Fruit fly (Drosophila melanogaster) whole organism, embryonic: ENCODE data around the gene CG8907.

ENCODE experiments used
- Adf1 ChIP-seq: fragments of 200-800 bp; sonication (Bioruptor generic); IDR thresholded peaks from 2 replicates; pipeline ENCODE4 v1.3.6; 2022; ENCODE audit warnings: missing biosample characterization, missing genetic modification characterization
- Asciz ChIP-seq: fragments of 200-800 bp; sonication (Bioruptor generic); optimal IDR thresholded peaks from 2 replicates; lab custom pipeline; 2017; ENCODE audit warnings: missing biosample characterization, mild to moderate bottlenecking, missing genetic modification characterization, missing genetic modification reagents
- BtbVII ChIP-seq: fragments of 200-800 bp; sonication (Bioruptor generic); optimal IDR thresholded peaks from 3 replicates; lab custom pipeline; 2017; ENCODE audit warnings: missing biosample characterization, mild to moderate bottlenecking, missing genetic modification characterization
- CG10274 ChIP-seq: fragments of 200-800 bp; sonication (Bioruptor generic); optimal IDR thresholded peaks from 3 replicates; lab custom pipeline; 2017; ENCODE audit warnings: missing biosample characterization, mild to moderate bottlenecking, missing genetic modification characterization
- CG10543 ChIP-seq: fragments of 200-800 bp; sonication (Bioruptor generic); optimal IDR thresholded peaks from 3 replicates; lab custom pipeline; 2017; ENCODE audit warnings: missing biosample characterization, mild to moderate bottlenecking, missing genetic modification characterization, moderate library complexity
- CG12299 ChIP-seq: fragments of 200-800 bp; sonication (Bioruptor generic); optimal IDR thresholded peaks from 2 replicates; lab custom pipeline; 2018; ENCODE audit warnings: missing biosample characterization, mild to moderate bottlenecking, missing genetic modification characterization
- CG17385 ChIP-seq: fragments of 200-800 bp; sonication (Bioruptor generic); optimal IDR thresholded peaks from 3 replicates; lab custom pipeline; 2018; ENCODE audit warnings: missing biosample characterization, mild to moderate bottlenecking, missing genetic modification characterization
- CG17612 ChIP-seq: fragments of 200-800 bp; sonication (Bioruptor generic); IDR thresholded peaks from 2 replicates; pipeline ENCODE4 v1.3.6; 2022; ENCODE audit warnings: missing biosample characterization, missing genetic modification characterization
- CG17802 ChIP-seq: fragments of 200-800 bp; sonication (Bioruptor generic); optimal IDR thresholded peaks from 2 replicates; lab custom pipeline; 2018; ENCODE audit warnings: missing biosample characterization, mild to moderate bottlenecking, missing genetic modification characterization, moderate library complexity
- CG18599 ChIP-seq: fragments of 200-800 bp; sonication (Bioruptor generic); optimal IDR thresholded peaks from 3 replicates; lab custom pipeline; 2017; ENCODE audit warnings: missing biosample characterization, missing genetic modification characterization, mild to moderate bottlenecking, moderate library complexity, missing genetic modification reagents
- CG2875 ChIP-seq: fragments of 200-800 bp; sonication (Bioruptor generic); optimal IDR thresholded peaks from 2 replicates; lab custom pipeline; 2017; ENCODE audit warnings: missing biosample characterization, mild to moderate bottlenecking, missing genetic modification characterization, missing genetic modification reagents
- CG34422 ChIP-seq: fragments of 200-800 bp; sonication (Bioruptor generic); IDR thresholded peaks from 3 replicates; pipeline ENCODE4 v1.3.6; 2022; ENCODE audit warnings: missing biosample characterization, missing genetic modification characterization
- CG4424 ChIP-seq: fragments of 200-800 bp; sonication (Bioruptor generic); optimal IDR thresholded peaks from 3 replicates; lab custom pipeline; 2016; ENCODE audit warnings: missing biosample characterization, missing genetic modification characterization
- CG6175 ChIP-seq: fragments of 200-800 bp; sonication (Bioruptor generic); IDR thresholded peaks from 3 replicates; pipeline ENCODE4 v1.3.6; 2022; ENCODE audit warnings: missing biosample characterization, missing genetic modification characterization
- CG6813 ChIP-seq: fragments of 200-800 bp; sonication (Bioruptor generic); optimal IDR thresholded peaks from 2 replicates; lab custom pipeline; 2017; ENCODE audit warnings: missing biosample characterization, missing genetic modification characterization, mild to moderate bottlenecking, moderate library complexity, missing genetic modification reagents
- CG7928 ChIP-seq: fragments of 200-800 bp; sonication (Bioruptor generic); optimal IDR thresholded peaks from 2 replicates; lab custom pipeline; 2017; ENCODE audit warnings: missing biosample characterization, mild to moderate bottlenecking, missing genetic modification characterization
- CG8388 ChIP-seq: fragments of 200-800 bp; sonication (Bioruptor generic); optimal IDR thresholded peaks from 2 replicates; lab custom pipeline; 2019; ENCODE audit warnings: missing biosample characterization, mild to moderate bottlenecking, missing genetic modification characterization, moderate library complexity
- CG9876 ChIP-seq: fragments of 200-800 bp; sonication (Bioruptor generic); optimal IDR thresholded peaks from 2 replicates; lab custom pipeline; 2016; ENCODE audit warnings: missing biosample characterization, missing genetic modification characterization
- Drgx ChIP-seq: fragments of 200-800 bp; sonication (Bioruptor generic); IDR thresholded peaks from 2 replicates; pipeline ENCODE4 v1.3.6; 2022; ENCODE audit warnings: missing biosample characterization, missing genetic modification characterization
- Ets65A ChIP-seq: fragments of 200-800 bp; sonication (Bioruptor generic); peaks from one replicate; lab custom pipeline; 2016; ENCODE audit warnings: missing biosample characterization, missing genetic modification characterization
- Med ChIP-seq: fragments of 200-800 bp; sonication (Bioruptor generic); peaks from one replicate; lab custom pipeline; 2016; ENCODE audit warnings: missing biosample characterization, missing genetic modification characterization, mild to moderate bottlenecking, inconsistent platforms, moderate library complexity
- Meics ChIP-seq: fragments of 200-800 bp; sonication (Bioruptor generic); optimal IDR thresholded peaks from 2 replicates; lab custom pipeline; 2017; ENCODE audit warnings: missing biosample characterization, mild to moderate bottlenecking, missing genetic modification characterization
- Mes4 ChIP-seq: fragments of 200-800 bp; sonication (Bioruptor generic); optimal IDR thresholded peaks from 2 replicates; lab custom pipeline; 2016; ENCODE audit warnings: missing biosample characterization, missing genetic modification characterization
- NFAT ChIP-seq: fragments of 200-800 bp; sonication (Bioruptor generic); IDR thresholded peaks from 2 replicates; pipeline ENCODE4 v1.3.6; 2022; ENCODE audit warnings: missing biosample characterization, missing genetic modification characterization
- Nf-YB ChIP-seq: fragments of 200-800 bp; sonication (Bioruptor generic); optimal IDR thresholded peaks from 3 replicates; lab custom pipeline; 2019; ENCODE audit warnings: missing biosample characterization, mild to moderate bottlenecking, missing genetic modification characterization, moderate library complexity
- Nf-YC ChIP-seq: fragments of 200-800 bp; optimal IDR thresholded peaks from 3 replicates; lab custom pipeline; 2019; ENCODE audit warnings: missing biosample characterization, mild to moderate bottlenecking, missing genetic modification characterization, moderate library complexity
- Rfx ChIP-seq: fragments of 200-800 bp; sonication (Bioruptor generic); IDR thresholded peaks from 2 replicates; pipeline ENCODE4 v1.3.6; 2022; ENCODE audit warnings: missing biosample characterization, missing genetic modification characterization
- Taf1 ChIP-seq: fragments of 200-800 bp; sonication (Bioruptor generic); IDR thresholded peaks from 2 replicates; pipeline ENCODE4 v1.3.6; 2022; ENCODE audit warnings: missing biosample characterization, missing genetic modification characterization
- Usf ChIP-seq: fragments of 200-800 bp; sonication (Bioruptor generic); optimal IDR thresholded peaks from 2 replicates; lab custom pipeline; 2017; ENCODE audit warnings: missing genotype, missing biosample characterization, missing genetic modification characterization
- abd-A ChIP-seq: fragments of 200-800 bp; sonication (Bioruptor generic); optimal IDR thresholded peaks from 3 replicates; lab custom pipeline; 2019; ENCODE audit warnings: missing biosample characterization, mild to moderate bottlenecking, missing genetic modification characterization, moderate library complexity
- chinmo ChIP-seq: fragments of 200-800 bp; sonication (Bioruptor generic); IDR thresholded peaks from 4 replicates; pipeline ENCODE4 v1.3.6; 2022; ENCODE audit warnings: missing biosample characterization, missing genetic modification characterization; ENCODE audit not compliant: partially characterized antibody
- crol ChIP-seq: fragments of 200-800 bp; sonication (Bioruptor generic); IDR thresholded peaks from 2 replicates; pipeline ENCODE4 v1.3.6; 2022; ENCODE audit warnings: missing biosample characterization, missing genetic modification characterization
- eve ChIP-seq, 2 experiments: fragments of >200 bp; optimal IDR thresholded peaks; 2 replicates each; lab custom pipeline; 2017; ENCODE audit warnings: missing biosample characterization in 2 of 2, missing genetic modification characterization in 2 of 2
- exex ChIP-seq: fragments of 200-800 bp; sonication (Bioruptor generic); optimal IDR thresholded peaks from 4 replicates; lab custom pipeline; 2018; ENCODE audit warnings: missing biosample characterization, mild to moderate bottlenecking, missing genetic modification characterization, moderate library complexity
- grau ChIP-seq: fragments of 200-800 bp; optimal IDR thresholded peaks from 3 replicates; lab custom pipeline; 2019; ENCODE audit warnings: missing biosample characterization, mild to moderate bottlenecking, missing genetic modification characterization, moderate library complexity
- grn ChIP-seq: fragments of 200-800 bp; sonication (Bioruptor generic); optimal IDR thresholded peaks from 3 replicates; lab custom pipeline; 2017; ENCODE audit warnings: missing biosample characterization, missing genetic modification characterization
- gro ChIP-seq: fragments of 200-800 bp; sonication (Bioruptor generic); optimal IDR thresholded peaks from 2 replicates; lab custom pipeline; 2016; ENCODE audit warnings: missing biosample characterization, missing genetic modification characterization
- mirr ChIP-seq: fragments of 200-800 bp; sonication (Bioruptor generic); optimal IDR thresholded peaks from 3 replicates; lab custom pipeline; 2018; ENCODE audit warnings: missing biosample characterization, mild to moderate bottlenecking, missing genetic modification characterization
- nerfin-2 ChIP-seq: fragments of 200-800 bp; sonication (Bioruptor generic); IDR thresholded peaks from 2 replicates; pipeline ENCODE4 v1.3.6; 2022; ENCODE audit warnings: missing biosample characterization, missing genetic modification characterization; ENCODE audit not compliant: partially characterized antibody
- onecut ChIP-seq: fragments of 200-800 bp; sonication (Bioruptor generic); IDR thresholded peaks from 2 replicates; pipeline ENCODE4 v1.3.6; 2022; ENCODE audit warnings: missing biosample characterization, missing genetic modification characterization
- psq ChIP-seq: fragments of 200-800 bp; sonication (Bioruptor generic); optimal IDR thresholded peaks from 2 replicates; lab custom pipeline; 2017; ENCODE audit warnings: missing biosample characterization, missing genetic modification characterization
- seq ChIP-seq: fragments of 200-800 bp; sonication (Bioruptor generic); IDR thresholded peaks from 2 replicates; pipeline ENCODE4 v1.3.6; 2022; ENCODE audit warnings: missing biosample characterization, missing genetic modification characterization
- slp2 ChIP-seq: fragments of 200-800 bp; sonication (Bioruptor generic); optimal IDR thresholded peaks from 2 replicates; lab custom pipeline; 2016; ENCODE audit warnings: missing biosample characterization, missing genetic modification characterization
- tna ChIP-seq: fragments of 200-800 bp; sonication (Bioruptor generic); IDR thresholded peaks from 2 replicates; pipeline ENCODE4 v1.3.6; 2022; ENCODE audit warnings: missing biosample characterization, missing genetic modification characterization; ENCODE audit not compliant: partially characterized antibody
- vvl ChIP-seq: fragments of 200-800 bp; sonication (Bioruptor generic); IDR thresholded peaks from 2 replicates; pipeline ENCODE4 v1.3.6; 2022; ENCODE audit warnings: missing biosample characterization, missing genetic modification characterization
- zen2 ChIP-seq: fragments of 200-800 bp; sonication (Bioruptor generic); IDR thresholded peaks from 3 replicates; pipeline ENCODE4 v1.3.6; 2022; ENCODE audit warnings: missing biosample characterization, missing genetic modification characterization; ENCODE audit not compliant: partially characterized antibody
- zfh1 ChIP-seq: fragments of 200-800 bp; sonication (Bioruptor generic); IDR thresholded peaks from 3 replicates; pipeline ENCODE4 v1.3.6; 2022; ENCODE audit warnings: missing biosample characterization, missing genetic modification characterization

Gene CG8907

dm6 chr3R:16982108-16982707 is 25.9 kb upstream of the CG8907 start, which contains the start of gene AhcyL2 (continued):
- peak; percentile 17 for TF ChIP-seq CG6813 (GFP tag; lab: Kevin White, UChicago)
- TF ChIP-seq onecut (GFP tag; lab: Robert Waterston, UW): 0 out of 2 replicates have a peak, but pooled peaks have one; percentile 13
- peak; percentile 6 for TF ChIP-seq CG17385
- no peak for TF ChIP-seq CG8388
- TF ChIP-seq CG6175 (GFP tag; lab: Robert Waterston, UW): peak; percentile 61; the same call in 1 of the 3 replicates
- TF ChIP-seq chinmo: peak; percentile 92; the same call in 2 of the 4 replicates
- peak in 1 of 2 experiments; percentile 27 for TF ChIP-seq eve (GFP tag; optimal IDR thresholded peaks at IDR 0.05; lab: Kevin White, UChicago)
- TF ChIP-seq gro (GFP tag; lab: Kevin White, UChicago): peak; percentile 58
- peak; percentile 67 for TF ChIP-seq BtbVII (GFP tag; lab: Kevin White, UChicago)
- TF ChIP-seq Mes4 (GFP tag; lab: Kevin White, UChicago): no peak
- no peak for TF ChIP-seq zen2 (GFP tag; lab: Robert Waterston, UW)
- 0 out of 3 replicates have a peak, but pooled peaks have one; percentile 14 for TF ChIP-seq CG34422 (GFP tag; lab: Robert Waterston, UW)
- peak; percentile 76; the same call in 1 of the 2 replicates for TF ChIP-seq Adf1
- TF ChIP-seq Meics (GFP tag; lab: Kevin White, UChicago): peak; percentile 1
- peak; percentile 14 for TF ChIP-seq CG18599 (GFP tag; lab: Kevin White, UChicago)
- TF ChIP-seq crol: peak; percentile 93
- TF ChIP-seq Asciz: peak; percentile 0
- TF ChIP-seq slp2 (GFP tag; lab: Kevin White, UChicago): no peak
- TF ChIP-seq Drgx (GFP tag; lab: Robert Waterston, UW): 0 out of 2 replicates have a peak, but pooled peaks have one; percentile 10
- peak; percentile 87 for TF ChIP-seq mirr
- no peak for TF ChIP-seq CG9876 (GFP tag; lab: Kevin White, UChicago)
- TF ChIP-seq CG2875: no peak
- peak; percentile 98 for TF ChIP-seq exex
- peak; percentile 59 for TF ChIP-seq grau (tag; lab: Kevin White, UChicago)
- peak; percentile 88 for TF ChIP-seq CG10543
- TF ChIP-seq grn (GFP tag; lab: Kevin White, UChicago): peak; percentile 99

dm6 chr3R:16983001-16983400 is 25.1 kb upstream of the CG8907 start:
- TF ChIP-seq abd-A (tag; lab: Kevin White, UChicago): peak; percentile 75
- TF ChIP-seq Taf1 (GFP tag; lab: Robert Waterston, UW): no peak
- peak; percentile 23 for TF ChIP-seq Ets65A (GFP tag; lab: Kevin White, UChicago)
- no peak for TF ChIP-seq Usf (GFP tag; lab: Kevin White, UChicago)
- peak; percentile 94 for TF ChIP-seq seq (GFP tag; lab: Robert Waterston, UW)
- TF ChIP-seq CG17612 (GFP tag; lab: Robert Waterston, UW): no peak
- TF ChIP-seq tna: no peak
- no peak for TF ChIP-seq psq (GFP tag; lab: Kevin White, UChicago)
- peak; percentile 45 for TF ChIP-seq Med (GFP tag; lab: Kevin White, UChicago)
- no peak for TF ChIP-seq CG10274 (GFP tag; lab: Kevin White, UChicago)
- TF ChIP-seq CG12299: no peak
- TF ChIP-seq vvl (GFP tag; lab: Robert Waterston, UW): no peak
- peak; percentile 96 for TF ChIP-seq Nf-YB (GFP tag; lab: Kevin White, UChicago)
- TF ChIP-seq zfh1 (GFP tag; lab: Robert Waterston, UW): 0 out of 3 replicates have a peak, but pooled peaks have one; percentile 30
- TF ChIP-seq chinmo: 0 out of 4 replicates have a peak, but pooled peaks have one; percentile 13
- TF ChIP-seq Rfx (GFP tag; lab: Robert Waterston, UW): peak; percentile 12; the same call in 1 of the 2 replicates
- TF ChIP-seq nerfin-2 (GFP tag; lab: Robert Waterston, UW): no peak
- no peak for TF ChIP-seq CG7928 (GFP tag; lab: Kevin White, UChicago)
- TF ChIP-seq NFAT: no peak
- TF ChIP-seq Nf-YC (tag; lab: Kevin White, UChicago): peak; percentile 96
- TF ChIP-seq CG4424 (GFP tag; lab: Kevin White, UChicago): no peak
- TF ChIP-seq zen2 (GFP tag; lab: Robert Waterston, UW): no peak
- TF ChIP-seq CG17802 (tag; lab: Kevin White, UChicago): no peak
